Fruit fly (Drosophila melanogaster) whole organism, embryonic: ENCODE measurements around the gene CG14195.
A peak's percentile ranks its signal among the peaks of the same experiment; 100 is the strongest.

ENCODE experiments used
- Aef1 ChIP-seq: fragments of 200-800 bp; sonication (Bioruptor generic); IDR thresholded peaks from 3 replicates; pipeline ENCODE4 v1.3.6; 2022; ENCODE audit warnings: missing biosample characterization, missing genetic modification characterization
- BEAF-32 ChIP-seq: fragments of 200-800 bp; sonication (Bioruptor generic); optimal IDR thresholded peaks from 3 replicates; lab custom pipeline; 2017; ENCODE audit warnings: missing biosample characterization, missing genetic modification characterization, mild to moderate bottlenecking, moderate library complexity, missing genetic modification reagents
- Bteb2 ChIP-seq: fragments of 200-800 bp; sonication (Bioruptor generic); optimal IDR thresholded peaks from 2 replicates; lab custom pipeline; 2016; ENCODE audit warnings: missing biosample characterization, missing genetic modification characterization
- CG10979 ChIP-seq: fragments of 200-800 bp; sonication (Bioruptor generic); optimal IDR thresholded peaks from 2 replicates; lab custom pipeline; 2018; ENCODE audit warnings: missing biosample characterization, mild to moderate bottlenecking, missing genetic modification characterization, moderate library complexity
- CG11398 ChIP-seq: fragments of 200-800 bp; sonication (Bioruptor generic); optimal IDR thresholded peaks from 2 replicates; lab custom pipeline; 2016; ENCODE audit warnings: missing biosample characterization, missing genetic modification characterization
- CG12104 ChIP-seq: fragments of 200-800 bp; sonication (Bioruptor generic); optimal IDR thresholded peaks from 3 replicates; lab custom pipeline; 2016; ENCODE audit warnings: missing biosample characterization, missing genetic modification characterization
- CG12155 ChIP-seq: fragments of 200-800 bp; sonication (Bioruptor generic); optimal IDR thresholded peaks from 3 replicates; lab custom pipeline; 2016; ENCODE audit warnings: missing biosample characterization, missing genetic modification characterization
- CG1602 ChIP-seq: fragments of 200-800 bp; sonication (Bioruptor generic); optimal IDR thresholded peaks from 3 replicates; lab custom pipeline; 2016; ENCODE audit warnings: missing biosample characterization, missing genetic modification characterization
- CG16815 ChIP-seq: fragments of 200-800 bp; sonication (Bioruptor generic); optimal IDR thresholded peaks from 3 replicates; lab custom pipeline; 2017; ENCODE audit warnings: missing biosample characterization, mild to moderate bottlenecking, missing genetic modification characterization
- CG17612 ChIP-seq: fragments of 200-800 bp; sonication (Bioruptor generic); IDR thresholded peaks from 2 replicates; pipeline ENCODE4 v1.3.6; 2022; ENCODE audit warnings: missing biosample characterization, missing genetic modification characterization
- CG18599 ChIP-seq: fragments of 200-800 bp; sonication (Bioruptor generic); optimal IDR thresholded peaks from 3 replicates; lab custom pipeline; 2017; ENCODE audit warnings: missing biosample characterization, missing genetic modification characterization, mild to moderate bottlenecking, moderate library complexity, missing genetic modification reagents
- CG18619 ChIP-seq: fragments of 200-800 bp; sonication (Bioruptor generic); optimal IDR thresholded peaks from 3 replicates; lab custom pipeline; 2017; ENCODE audit warnings: missing biosample characterization, mild to moderate bottlenecking, missing genetic modification characterization
- CG18764 ChIP-seq: fragments of 200-800 bp; sonication (Bioruptor generic); optimal IDR thresholded peaks from 3 replicates; lab custom pipeline; 2016; ENCODE audit warnings: missing biosample characterization, missing genetic modification characterization
- CG2712 ChIP-seq: fragments of 200-800 bp; optimal IDR thresholded peaks from 3 replicates; lab custom pipeline; 2019; ENCODE audit warnings: missing biosample characterization, mild to moderate bottlenecking, missing genetic modification characterization, moderate library complexity
- CG3065 ChIP-seq: fragments of 200-800 bp; sonication (Bioruptor generic); optimal IDR thresholded peaks from 2 replicates; lab custom pipeline; 2016; ENCODE audit warnings: missing biosample characterization, missing genetic modification characterization
- CG5245 ChIP-seq: fragments of 200-800 bp; sonication (Bioruptor generic); optimal IDR thresholded peaks from 3 replicates; lab custom pipeline; 2016; ENCODE audit warnings: missing biosample characterization, missing genetic modification characterization
- CG6683 ChIP-seq: fragments of 200-800 bp; sonication (Bioruptor generic); optimal IDR thresholded peaks from 2 replicates; lab custom pipeline; 2017; ENCODE audit warnings: missing biosample characterization, mild to moderate bottlenecking, missing genetic modification characterization, missing genetic modification reagents
- CG7987 ChIP-seq: fragments of 200-800 bp; sonication (Bioruptor generic); optimal IDR thresholded peaks from 2 replicates; lab custom pipeline; 2018; ENCODE audit warnings: missing biosample characterization, mild to moderate bottlenecking, missing genetic modification characterization, moderate library complexity
- CG9437 ChIP-seq: fragments of 200-800 bp; sonication (Bioruptor generic); optimal IDR thresholded peaks from 2 replicates; lab custom pipeline; 2018; ENCODE audit warnings: missing biosample characterization, mild to moderate bottlenecking, missing genetic modification characterization
- CG9817 ChIP-seq: fragments of 200-800 bp; sonication (Bioruptor generic); optimal IDR thresholded peaks from 2 replicates; lab custom pipeline; 2018; ENCODE audit warnings: missing biosample characterization, mild to moderate bottlenecking, missing genetic modification characterization, moderate library complexity
- CTCF ChIP-seq: fragments of 200-800 bp; sonication (Bioruptor generic); optimal IDR thresholded peaks from 2 replicates; lab custom pipeline; 2017; ENCODE audit warnings: missing biosample characterization, mild to moderate bottlenecking, missing genetic modification characterization, moderate library complexity
- D ChIP-seq, 2 experiments: fragments of 200-800 bp in 1 of 2; fragments of >200 bp in 1 of 2; sonication (Bioruptor generic) in 1 of 2; optimal IDR thresholded peaks; 2 replicates in 1 of 2; 3 replicates in 1 of 2; lab custom pipeline; 2017; ENCODE audit warnings: mild to moderate bottlenecking in 1 of 2, missing biosample characterization in 1 of 2, missing genetic modification characterization in 1 of 2, missing genetic modification reagents in 1 of 2
- D19A ChIP-seq: fragments of 200-800 bp; optimal IDR thresholded peaks from 3 replicates; lab custom pipeline; 2019; ENCODE audit warnings: missing biosample characterization, mild to moderate bottlenecking, missing genetic modification characterization, moderate library complexity
- HLH54F ChIP-seq: fragments of 200-800 bp; sonication (Bioruptor generic); optimal IDR thresholded peaks from 3 replicates; lab custom pipeline; 2016; ENCODE audit warnings: missing biosample characterization, missing genetic modification characterization
- Hey ChIP-seq: fragments of 200-800 bp; sonication (Bioruptor generic); optimal IDR thresholded peaks from 3 replicates; lab custom pipeline; 2018; ENCODE audit warnings: missing biosample characterization, mild to moderate bottlenecking, missing genetic modification characterization
- Hmr ChIP-seq: fragments of 200-800 bp; sonication (Bioruptor generic); optimal IDR thresholded peaks from 3 replicates; lab custom pipeline; 2017; ENCODE audit warnings: mild to moderate bottlenecking, missing biosample characterization, missing genetic modification reagents, missing genetic modification characterization
- Oli ChIP-seq: fragments of 200-800 bp; sonication (Bioruptor generic); optimal IDR thresholded peaks from 2 replicates; lab custom pipeline; 2018; ENCODE audit warnings: missing biosample characterization, mild to moderate bottlenecking, missing genetic modification characterization, moderate library complexity
- Side ChIP-seq: fragments of 200-800 bp; sonication (Bioruptor generic); optimal IDR thresholded peaks from 2 replicates; lab custom pipeline; 2016; ENCODE audit warnings: missing biosample characterization, missing genetic modification characterization
- Sry-δ ChIP-seq: fragments of 200-800 bp; sonication (Bioruptor generic); optimal IDR thresholded peaks from 2 replicates; lab custom pipeline; 2016; ENCODE audit warnings: missing biosample characterization, missing genetic modification characterization
- ac ChIP-seq: fragments of 200-800 bp; sonication (Bioruptor generic); optimal IDR thresholded peaks from 3 replicates; lab custom pipeline; 2017; ENCODE audit warnings: missing biosample characterization, mild to moderate bottlenecking, missing genetic modification characterization
- bbx ChIP-seq: fragments of 200-800 bp; sonication (Bioruptor generic); IDR thresholded peaks from 2 replicates; pipeline ENCODE4 v1.3.6; 2022; ENCODE audit warnings: missing biosample characterization, missing genetic modification characterization; ENCODE audit not compliant: partially characterized antibody
- cg ChIP-seq: fragments of 200-800 bp; sonication (Bioruptor generic); optimal IDR thresholded peaks from 3 replicates; lab custom pipeline; 2019; ENCODE audit warnings: missing biosample characterization, mild to moderate bottlenecking, missing genetic modification characterization, moderate library complexity
- da ChIP-seq: fragments of 200-800 bp; sonication (Bioruptor generic); optimal IDR thresholded peaks from 2 replicates; lab custom pipeline; 2016; ENCODE audit warnings: missing biosample characterization, missing genetic modification characterization
- fd3F ChIP-seq: fragments of 200-800 bp; sonication (Bioruptor generic); optimal IDR thresholded peaks from 2 replicates; lab custom pipeline; 2018; ENCODE audit warnings: missing biosample characterization, mild to moderate bottlenecking, missing genetic modification characterization, moderate library complexity
- her ChIP-seq: fragments of 200-800 bp; sonication (Bioruptor generic); optimal IDR thresholded peaks from 2 replicates; lab custom pipeline; 2016; ENCODE audit warnings: missing biosample characterization, missing genetic modification characterization
- hkb ChIP-seq, 2 experiments: fragments of 200-800 bp in 1 of 2; fragments of >200 bp in 1 of 2; sonication (Bioruptor generic) in 1 of 2; IDR thresholded peaks in 1 of 2; optimal IDR thresholded peaks in 1 of 2; 2 replicates each; pipeline versions ENCODE4 v1.3.6 to Lab custom; 2017 to 2022; ENCODE audit warnings: missing biosample characterization in 1 of 2, missing genetic modification characterization in 1 of 2
- jumu ChIP-seq: fragments of 200-800 bp; sonication (Bioruptor generic); optimal IDR thresholded peaks from 3 replicates; lab custom pipeline; 2016; ENCODE audit warnings: missing biosample characterization, missing genetic modification characterization
- ken ChIP-seq: fragments of 200-800 bp; sonication (Bioruptor generic); IDR thresholded peaks from 3 replicates; pipeline ENCODE4 v1.3.6; 2022; ENCODE audit warnings: missing biosample characterization, missing genetic modification characterization
- nom ChIP-seq: fragments of 200-800 bp; sonication (Bioruptor generic); optimal IDR thresholded peaks from 2 replicates; lab custom pipeline; 2017; ENCODE audit warnings: missing biosample characterization, missing genetic modification characterization, mild to moderate bottlenecking, moderate library complexity, missing genetic modification reagents
- pb ChIP-seq: fragments of 200-800 bp; sonication (Bioruptor generic); optimal IDR thresholded peaks from 3 replicates; lab custom pipeline; 2016; ENCODE audit warnings: missing biosample characterization, missing genetic modification characterization
- peb ChIP-seq: fragments of 200-800 bp; sonication (Bioruptor generic); IDR thresholded peaks from 2 replicates; pipeline ENCODE4 v1.3.6; 2022; ENCODE audit warnings: missing biosample characterization, missing genetic modification characterization
- phol ChIP-seq: fragments of 200-800 bp; sonication (Bioruptor generic); optimal IDR thresholded peaks from 3 replicates; lab custom pipeline; 2018; ENCODE audit warnings: missing biosample characterization, mild to moderate bottlenecking, missing genetic modification characterization, moderate library complexity
- pzg ChIP-seq: fragments of 200-800 bp; sonication (Bioruptor generic); optimal IDR thresholded peaks from 3 replicates; lab custom pipeline; 2018; ENCODE audit warnings: missing biosample characterization, mild to moderate bottlenecking, missing genetic modification characterization, moderate library complexity
- sc ChIP-seq, 3 experiments: fragments of >200 bp in 2 of 3; fragments of 200-800 bp in 1 of 3; sonication (Bioruptor generic) in 1 of 3; optimal IDR thresholded peaks; 2 replicates in 2 of 3; 3 replicates in 1 of 3; lab custom pipeline; 2017; ENCODE audit warnings: mild to moderate bottlenecking in 1 of 3, missing biosample characterization in 1 of 3, missing genetic modification characterization in 1 of 3, missing genetic modification reagents in 1 of 3
- slou ChIP-seq: fragments of 200-800 bp; sonication (Bioruptor generic); optimal IDR thresholded peaks from 3 replicates; lab custom pipeline; 2016; ENCODE audit warnings: missing biosample characterization, missing genetic modification characterization
- vnd ChIP-seq: fragments of 200-800 bp; sonication (Bioruptor generic); IDR thresholded peaks from 3 replicates; pipeline ENCODE4 v1.3.6; 2022; ENCODE audit warnings: missing biosample characterization, missing genetic modification characterization; ENCODE audit not compliant: partially characterized antibody
- wek ChIP-seq: fragments of 200-800 bp; sonication (Bioruptor generic); optimal IDR thresholded peaks from 3 replicates; lab custom pipeline; 2018; ENCODE audit warnings: missing biosample characterization, mild to moderate bottlenecking, missing genetic modification characterization, moderate library complexity
- wor ChIP-seq: fragments of 200-800 bp; sonication (Bioruptor generic); IDR thresholded peaks from 2 replicates; pipeline ENCODE4 v1.3.6; 2022; ENCODE audit warnings: missing biosample characterization, missing genetic modification characterization

Gene CG14195

dm6 chrX:19224580-19225303 is 12.9 kb upstream of the CG14195 start (continued):
- TF ChIP-seq CG3065 (GFP tag; lab: Kevin White, UChicago) (no peak), da (GFP tag; lab: Kevin White, UChicago) (no peak), fd3F (GFP tag; lab: Kevin White, UChicago) (no peak), CG1602 (GFP tag; lab: Kevin White, UChicago) (no peak), CG18764 (GFP tag; lab: Kevin White, UChicago) (no peak), ac (GFP tag; lab: Kevin White, UChicago) (no peak), CG11398 (GFP tag; lab: Kevin White, UChicago) (no peak), D19A (tag; lab: Kevin White, UChicago) (peak; percentile 43), cg (GFP tag; lab: Kevin White, UChicago) (no peak), CG7987 (no peak), CG10979 (peak; percentile 58), Sry-δ (GFP tag; lab: Kevin White, UChicago) (no peak), CG17612 (no peak), bbx (GFP tag; lab: Robert Waterston, UW) (no peak), Side (GFP tag; lab: Kevin White, UChicago) (no peak), CG16815 (GFP tag; lab: Kevin White, UChicago) (peak; percentile 24), phol (tag; lab: Kevin White, UChicago) (peak; percentile 70), CG18619 (GFP tag; lab: Kevin White, UChicago) (peak; percentile 51), Aef1 (no peak), BEAF-32 (GFP tag; lab: Kevin White, UChicago) (no peak), CG5245 (GFP tag; lab: Kevin White, UChicago) (no peak), nom (no peak), D (optimal IDR thresholded peaks at IDR 0.05; lab: Kevin White, UChicago) (no peak), D (GFP tag; optimal IDR thresholded peaks at IDR 0.05; lab: Kevin White, UChicago) (peak; percentile 53), CG9437 (GFP tag; lab: Kevin White, UChicago) (peak; percentile 73), wor (no peak), Bteb2 (GFP tag; lab: Kevin White, UChicago) (no peak), CG2712 (peak; percentile 67), Hey (tag; lab: Kevin White, UChicago) (no peak), CG9817 (tag; lab: Kevin White, UChicago) (no peak), wek (GFP tag; lab: Kevin White, UChicago) (no peak), CG6683 (no peak), ken (GFP tag; lab: Robert Waterston, UW) (no peak), hkb (optimal IDR thresholded peaks at IDR 0.05; lab: Kevin White, UChicago) (no peak), hkb (GFP tag; IDR thresholded peaks at IDR 0.05; lab: Robert Waterston, UW) (no peak), peb (GFP tag; lab: Robert Waterston, UW) (no peak), her (GFP tag; lab: Kevin White, UChicago) (no peak), sc (optimal IDR thresholded peaks at IDR 0.05; lab: Kevin White, UChicago) (no peak), sc (GFP tag; optimal IDR thresholded peaks at IDR 0.05; lab: Kevin White, UChicago) (peak; percentile 30), CG12104 (GFP tag; lab: Kevin White, UChicago) (peak; percentile 41), jumu (GFP tag; lab: Kevin White, UChicago) (no peak), slou (GFP tag; lab: Kevin White, UChicago) (no peak), CG18599 (GFP tag; lab: Kevin White, UChicago) (no peak), pb (GFP tag; lab: Kevin White, UChicago) (no peak), pzg (GFP tag; lab: Kevin White, UChicago) (no peak), CTCF (GFP tag; lab: Kevin White, UChicago) (peak; percentile 3), HLH54F (GFP tag; lab: Kevin White, UChicago) (no peak), CG12155 (no peak), vnd (GFP tag; lab: Robert Waterston, UW) (no peak), Oli (tag; lab: Kevin White, UChicago) (peak; percentile 56), Hmr (peak; percentile 28)
